Fruit fly (Drosophila melanogaster) whole organism, embryonic: ENCODE measurements around the gene rno.

ENCODE experiments used
- CG10366 ChIP-seq: fragments of 200-800 bp; sonication (Bioruptor generic); IDR thresholded peaks from 2 replicates; pipeline ENCODE4 v1.3.6; 2022; ENCODE audit warnings: missing biosample characterization, missing genetic modification characterization
- CG31365 ChIP-seq: fragments of 200-800 bp; sonication (Bioruptor generic); optimal IDR thresholded peaks from 2 replicates; lab custom pipeline; 2018; ENCODE audit warnings: missing biosample characterization, mild to moderate bottlenecking, missing genetic modification characterization
- HLH54F ChIP-seq: fragments of 200-800 bp; sonication (Bioruptor generic); optimal IDR thresholded peaks from 3 replicates; lab custom pipeline; 2016; ENCODE audit warnings: missing biosample characterization, missing genetic modification characterization
- amos ChIP-seq: fragments of 200-800 bp; sonication (Bioruptor generic); IDR thresholded peaks from 2 replicates; pipeline ENCODE4 v1.3.6; 2022; ENCODE audit warnings: missing biosample characterization, missing genetic modification characterization; ENCODE audit not compliant: partially characterized antibody
- dati ChIP-seq: fragments of 200-800 bp; sonication (Bioruptor generic); IDR thresholded peaks from 2 replicates; pipeline ENCODE4 v1.3.6; 2022; ENCODE audit warnings: missing biosample characterization, missing genetic modification characterization
- lola ChIP-seq, 3 experiments: fragments of >200 bp in 2 of 3; fragments of 200-800 bp in 1 of 3; sonication (Bioruptor generic) in 1 of 3; optimal IDR thresholded peaks; 2 replicates each; lab custom pipeline; 2017 to 2019; ENCODE audit warnings: missing biosample characterization in 3 of 3, missing genetic modification characterization in 3 of 3, mild to moderate bottlenecking in 1 of 3, moderate library complexity in 1 of 3

DNA sequence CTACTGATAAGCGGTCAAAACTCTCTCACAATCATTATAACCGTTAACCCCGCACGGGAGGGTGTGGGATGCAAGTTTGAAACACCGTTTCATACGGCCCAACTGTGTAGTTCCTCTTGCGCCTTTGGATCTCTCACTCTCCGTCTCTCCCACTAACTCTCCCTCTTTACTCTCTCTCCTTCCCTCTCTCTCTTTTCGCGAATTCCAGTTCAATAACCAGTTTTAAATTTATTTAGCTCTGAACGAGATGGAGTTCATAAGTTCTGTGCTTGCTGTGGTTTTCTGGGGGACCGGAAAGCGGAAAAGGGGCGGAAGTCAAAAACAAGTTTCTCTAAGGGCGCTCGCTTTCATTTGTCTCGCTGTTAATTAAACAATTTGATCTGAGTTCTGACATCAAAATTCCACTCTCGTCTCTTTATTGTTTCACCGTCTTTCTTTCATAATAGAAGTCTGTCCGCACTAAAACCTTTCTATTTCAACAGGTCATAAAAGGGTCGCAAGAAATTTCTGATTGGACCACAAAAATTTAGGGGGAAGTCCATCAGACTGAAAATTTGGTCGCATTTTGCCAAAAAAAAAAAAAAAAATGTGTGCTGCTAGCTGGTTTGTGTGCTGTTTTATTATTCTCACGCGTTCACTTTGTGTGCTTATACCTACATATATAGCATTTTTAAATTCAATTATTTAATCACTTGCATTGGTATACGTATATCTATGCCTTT is 58.6 kb downstream of the rno start:
- TF ChIP-seq dati (GFP tag; lab: Robert Waterston, UW) (no peak), amos (GFP tag; lab: Robert Waterston, UW) (no peak), CG10366 (GFP tag; lab: Robert Waterston, UW) (no peak), HLH54F (GFP tag; lab: Kevin White, UChicago) (no peak), lola (GFP tag; optimal IDR thresholded peaks at IDR 0.05; lab: Kevin White, UChicago) (no peak), CG31365 (no peak)
